Worm (Caenorhabditis elegans): ENCODE measurements around the gene T03E6.8.
"Not testable (repeated sequence)": the region's sequence is repeated elsewhere in the genome, so short reads cannot be mapped to it uniquely, and the experiment has no call there.

T03E6.8 gene

DNA sequence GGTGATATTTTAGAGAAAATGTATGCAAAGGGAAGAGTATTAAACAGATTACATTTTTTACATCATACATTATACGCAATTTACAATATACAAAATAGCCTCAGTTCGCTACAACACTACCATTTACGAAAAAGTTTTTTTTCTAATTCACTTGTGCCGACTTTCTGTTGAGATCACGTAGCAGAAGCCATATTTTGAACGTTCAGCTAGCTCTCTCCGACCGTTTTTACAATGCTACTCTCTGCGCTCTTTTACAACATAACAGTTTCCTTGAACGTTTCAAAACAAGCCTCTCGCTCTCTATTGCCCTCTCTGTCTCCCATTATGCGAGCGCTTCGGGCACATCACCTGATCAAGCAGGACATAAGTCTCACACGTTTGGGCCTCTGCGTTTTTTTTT, at the start of gene T03E6.8:
T03E6.8 (minus strand) TSS at position 101 of the 400 bp plus-strand sequence.
- TF ChIP-seq ceh-34 (tag; optimal IDR thresholded peaks at IDR 0.05) (no peak), ref-2 (tag; optimal IDR thresholded peaks at IDR 0.05) (no peak), ceh-14 (tag; optimal IDR thresholded peaks at IDR 0.05) (no peak), K09A11.1 (tag; optimal IDR thresholded peaks at IDR 0.05; ENCODE audit: insufficient read depth) (no peak), nfya-1 (tag; optimal IDR thresholded peaks at IDR 0.05) (no peak), fax-1 (tag; optimal IDR thresholded peaks at IDR 0.05) (no peak), C08G9.2 (tag; optimal IDR thresholded peaks at IDR 0.05) (no peak), sox-2 (GFP tag; IDR thresholded peaks at IDR 0.05) (no peak), rnt-1 (tag; optimal IDR thresholded peaks at IDR 0.05) (no peak), elt-2 (tag; optimal IDR thresholded peaks at IDR 0.05) (no peak), lim-6 (tag; optimal IDR thresholded peaks at IDR 0.05) (no peak), ama-1 (optimal IDR thresholded peaks at IDR 0.05) (no peak), hlh-6 (tag; optimal IDR thresholded peaks at IDR 0.05) (no peak), ceh-48 (tag; optimal IDR thresholded peaks at IDR 0.05) (no peak), ahr-1 (tag; optimal IDR thresholded peaks at IDR 0.05) (no peak), hlh-30 (tag; optimal IDR thresholded peaks at IDR 0.05; ENCODE audit: insufficient read depth) (no peak), K02D7.2 (tag; optimal IDR thresholded peaks at IDR 0.05) (no peak), ceh-9 (tag; optimal IDR thresholded peaks at IDR 0.05) (no peak)

ce11 chrV:16649200-16649599, 46.2 kb upstream of the T03E6.8 start, which contains the start of gene W06G6.11:
Gene W06G6.11, minus strand, starts transcription at chrV:16649300.
- not testable (repeated sequence) for TF ChIP-seq nhr-11, ceh-34, C08G9.2 (tag; optimal IDR thresholded peaks at IDR 0.05)

ce11 chrV:16648317-16649018, 45.5 kb upstream of the T03E6.8 start, which contains the start of gene W06G6.20:
Gene W06G6.20, minus strand, starts transcription at chrV:16648367.
- TF ChIP-seq ztf-16 (tag; optimal IDR thresholded peaks at IDR 0.05) (no peak), ceh-45 (GFP tag; IDR thresholded peaks at IDR 0.05) (no peak), Y22D7AL.16 (tag; optimal IDR thresholded peaks at IDR 0.05) (no peak), C08G9.2 (tag; optimal IDR thresholded peaks at IDR 0.05) (no peak), elt-4 (tag; optimal IDR thresholded peaks at IDR 0.05) (no peak), che-1 (tag; optimal IDR thresholded peaks at IDR 0.05) (no peak), ceh-31 (tag; optimal IDR thresholded peaks at IDR 0.05) (no peak), pqm-1 (tag; optimal IDR thresholded peaks at IDR 0.05) (no peak), hlh-8 (tag; optimal IDR thresholded peaks at IDR 0.05) (no peak), ceh-6 (GFP tag; optimal IDR thresholded peaks at IDR 0.05) (no peak), gmeb-2 (tag; optimal IDR thresholded peaks at IDR 0.05) (no peak), ceh-22 (tag; optimal IDR thresholded peaks at IDR 0.05) (no peak), unc-55 (GFP tag; optimal IDR thresholded peaks at IDR 0.05) (no peak), odd-2 (tag; optimal IDR thresholded peaks at IDR 0.05) (no peak), hlh-13 (GFP tag; optimal IDR thresholded peaks at IDR 0.05) (no peak), pag-3 (tag; optimal IDR thresholded peaks at IDR 0.05; ENCODE audit: borderline replicate concordance) (no peak), hlh-30 (tag; optimal IDR thresholded peaks at IDR 0.05; ENCODE audit: insufficient read depth) (no peak)

DNA sequence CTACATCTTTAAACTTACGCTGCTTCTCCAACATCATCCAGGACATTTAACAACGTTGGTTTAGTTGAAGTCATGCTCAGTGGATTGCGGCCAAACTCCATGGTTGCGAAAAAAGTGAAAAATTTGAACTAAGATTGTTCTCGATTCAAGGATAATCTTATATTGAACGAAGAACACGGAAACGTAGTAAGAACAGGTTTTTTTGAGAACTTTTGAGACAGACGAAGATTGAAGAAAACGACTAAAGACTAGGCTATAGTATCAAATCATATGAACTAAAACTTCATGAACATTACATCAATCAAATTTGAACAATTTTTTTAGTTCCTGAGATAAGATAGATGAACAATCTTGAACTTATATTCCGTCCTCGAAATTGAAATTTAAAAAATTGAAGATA, 44.1 kb upstream of the T03E6.8 start, which contains the start of gene W06G6.10:
W06G6.10 (minus strand) TSS at position 101 of the 400 bp plus-strand sequence.
- no peak for TF ChIP-seq ceh-22 (tag; optimal IDR thresholded peaks at IDR 0.05)
- no peak for TF ChIP-seq ceh-24 (tag; optimal IDR thresholded peaks at IDR 0.05)
- TF ChIP-seq sox-4 (tag; optimal IDR thresholded peaks at IDR 0.05), result no peak
- TF ChIP-seq ceh-6 (GFP tag; optimal IDR thresholded peaks at IDR 0.05), result no peak
- TF ChIP-seq C38D4.7 (GFP tag; optimal IDR thresholded peaks at IDR 0.05), result no peak
- TF ChIP-seq nfya-1 (tag; optimal IDR thresholded peaks at IDR 0.05), result no peak
- TF ChIP-seq dve-1 (tag; optimal IDR thresholded peaks at IDR 0.05), result no peak
- TF ChIP-seq ceh-34 (tag; optimal IDR thresholded peaks at IDR 0.05), result no peak
- no peak for TF ChIP-seq pag-3 (tag; optimal IDR thresholded peaks at IDR 0.05; ENCODE audit: borderline replicate concordance)
- TF ChIP-seq ceh-18 (tag; optimal IDR thresholded peaks at IDR 0.05), result no peak
